Worm (Caenorhabditis elegans): Measurements from ENCODE around the gene C17B7.12.
"Not testable (repeated sequence)": the region's sequence is repeated elsewhere in the genome, so short reads cannot be mapped to it uniquely, and the experiment has no call there.

C17B7.12 gene

DNA sequence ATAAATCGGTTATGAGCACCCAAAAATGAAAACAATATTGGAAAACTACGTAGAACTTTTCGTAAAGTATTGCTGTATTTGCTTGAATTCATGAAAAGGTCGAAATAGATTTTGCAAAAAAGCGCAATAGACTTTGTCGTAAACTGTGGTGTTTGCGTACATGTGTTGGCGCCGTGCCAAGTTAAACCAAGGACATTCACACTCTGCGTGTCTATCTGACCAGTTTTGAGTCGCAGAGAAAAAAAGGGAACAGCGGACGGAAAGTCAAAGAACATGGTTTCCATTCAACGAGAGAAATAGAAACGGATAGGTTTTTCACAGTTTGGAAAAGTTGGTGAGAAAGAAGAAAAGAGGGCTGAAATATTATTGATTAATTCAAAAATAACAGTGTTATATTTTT, 38.0 kb downstream of the C17B7.12 start (continued):
- no peak for TF ChIP-seq nhr-42 (GFP tag; IDR thresholded peaks at IDR 0.05)
- no peak for TF ChIP-seq daf-12 (tag; optimal IDR thresholded peaks at IDR 0.05)
- peak; percentile 43 to 80 for TF ChIP-seq mdl-1 (tag; optimal IDR thresholded peaks at IDR 0.05)
- no peak for TF ChIP-seq R02D3.7 (tag; optimal IDR thresholded peaks at IDR 0.05)
- TF ChIP-seq duxl-1 (tag; optimal IDR thresholded peaks at IDR 0.05; ENCODE audit: poor library complexity) = peak; percentile 78
- TF ChIP-seq hlh-30 (tag; optimal IDR thresholded peaks at IDR 0.05; ENCODE audit: insufficient read depth) = peak; percentile 73
- TF ChIP-seq unc-130 (GFP tag; optimal IDR thresholded peaks at IDR 0.05) = no peak
- TF ChIP-seq cey-2 (tag; optimal IDR thresholded peaks at IDR 0.05; ENCODE audit: borderline replicate concordance, insufficient read depth) = peak; percentile 18
- TF ChIP-seq ceh-20 (GFP tag; IDR thresholded peaks at IDR 0.05) = peak; percentile 49; the same call in 1 of the 2 replicates
- no peak for TF ChIP-seq D1046.2 (GFP tag; IDR thresholded peaks at IDR 0.05)
- TF ChIP-seq dve-1 (tag; optimal IDR thresholded peaks at IDR 0.05; ENCODE audit: insufficient read depth) = no peak
- TF ChIP-seq ama-1 (optimal IDR thresholded peaks at IDR 0.05) = no peak
- peak; percentile 75 for TF ChIP-seq mes-2 (tag; optimal IDR thresholded peaks at IDR 0.05; ENCODE audit: poor library complexity, severe bottlenecking)
- TF ChIP-seq skn-1 (tag; optimal IDR thresholded peaks at IDR 0.05) = no peak
- no peak for TF ChIP-seq Y105C5A.15 (GFP tag; IDR thresholded peaks at IDR 0.05)
- peak; percentile 75 to 87 for TF ChIP-seq lsy-2 (tag; optimal IDR thresholded peaks at IDR 0.05)
- TF ChIP-seq zip-11 (GFP tag; IDR thresholded peaks at IDR 0.05) = no peak
- TF ChIP-seq nhr-25 (tag; optimal IDR thresholded peaks at IDR 0.05; ENCODE audit: borderline replicate concordance, insufficient read depth) = peak; percentile 91
- TF ChIP-seq pqm-1 (tag; optimal IDR thresholded peaks at IDR 0.05) = no peak
- TF ChIP-seq php-3 (GFP tag; IDR thresholded peaks at IDR 0.05) = no peak
- no peak for TF ChIP-seq arid-1 (GFP tag; conservative IDR thresholded peaks at IDR 0.05)
- TF ChIP-seq mep-1 (tag; optimal IDR thresholded peaks at IDR 0.05) = peak; percentile 85

DNA sequence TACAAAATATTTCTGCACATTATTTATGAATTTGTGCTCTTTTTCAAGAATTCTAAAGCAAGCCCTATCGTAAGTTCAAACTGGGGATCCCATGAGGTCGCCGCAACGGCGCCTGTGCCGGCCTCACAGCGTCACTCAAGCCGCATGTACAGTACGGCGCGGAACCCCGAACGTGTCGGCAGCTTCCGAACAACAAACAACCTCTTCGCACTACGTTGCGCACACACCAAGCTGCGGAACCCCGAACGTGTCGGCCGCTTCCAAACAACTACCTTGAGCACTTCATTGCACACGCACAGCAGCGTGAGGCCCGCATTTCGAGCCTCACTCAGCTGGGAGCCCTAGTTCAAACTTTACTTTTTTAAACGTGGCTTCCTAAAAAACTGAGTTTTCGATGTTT, 41.0 kb downstream of the C17B7.12 start:
- no peak for TF ChIP-seq unc-39 (tag; optimal IDR thresholded peaks at IDR 0.05)
- TF ChIP-seq egl-43 (GFP tag; IDR thresholded peaks at IDR 0.05) = 0 out of 2 replicates have a peak, but pooled peaks have one; percentile 4
- peak; percentile 72 for TF ChIP-seq set-16 (GFP tag; IDR thresholded peaks at IDR 0.05)

DNA sequence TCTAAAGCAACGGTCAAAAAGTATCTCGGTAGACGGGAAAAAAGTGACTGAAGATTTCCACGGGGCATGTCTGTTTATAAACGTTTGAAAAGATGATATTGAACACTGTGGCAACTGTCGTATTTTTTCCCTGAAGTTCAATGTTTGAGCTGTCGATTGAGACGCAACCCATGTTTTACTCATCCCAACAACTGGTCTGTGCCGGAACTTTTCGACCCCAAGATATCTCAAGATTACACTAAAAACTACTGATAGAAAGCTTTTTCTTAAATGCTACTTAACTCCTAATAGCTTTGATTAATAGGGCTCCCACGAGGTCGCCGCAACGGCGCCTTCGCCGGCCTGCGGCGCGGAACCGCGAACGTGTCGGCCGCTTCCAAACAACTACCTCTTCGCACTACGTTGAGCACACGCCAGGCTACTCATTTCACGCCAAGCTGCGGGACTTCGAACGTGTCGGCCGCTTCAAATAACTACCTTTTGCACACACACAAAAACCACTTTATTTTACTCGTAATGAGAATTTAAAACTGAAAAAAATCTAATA, 41.7 kb downstream of the C17B7.12 start, which contains the start of gene T20D4.15:
Gene T20D4.15 (minus strand): TSS at position 51 of the 547 bp plus-strand sequence.
- TF ChIP-seq dmd-6 (GFP tag; IDR thresholded peaks at IDR 0.05) = peak; percentile 15; the same call in 1 of the 2 replicates
- no peak for TF ChIP-seq lin-39 (tag; optimal IDR thresholded peaks at IDR 0.05)
- TF ChIP-seq set-16 (GFP tag; IDR thresholded peaks at IDR 0.05) = peak; percentile 60; the same call in 1 of the 2 replicates
- TF ChIP-seq ceh-20 (GFP tag; IDR thresholded peaks at IDR 0.05) = no peak
- TF ChIP-seq hlh-11 (tag; optimal IDR thresholded peaks at IDR 0.05) = peak; percentile 19
- TF ChIP-seq dmd-8 (GFP tag; IDR thresholded peaks at IDR 0.05) = no peak

DNA sequence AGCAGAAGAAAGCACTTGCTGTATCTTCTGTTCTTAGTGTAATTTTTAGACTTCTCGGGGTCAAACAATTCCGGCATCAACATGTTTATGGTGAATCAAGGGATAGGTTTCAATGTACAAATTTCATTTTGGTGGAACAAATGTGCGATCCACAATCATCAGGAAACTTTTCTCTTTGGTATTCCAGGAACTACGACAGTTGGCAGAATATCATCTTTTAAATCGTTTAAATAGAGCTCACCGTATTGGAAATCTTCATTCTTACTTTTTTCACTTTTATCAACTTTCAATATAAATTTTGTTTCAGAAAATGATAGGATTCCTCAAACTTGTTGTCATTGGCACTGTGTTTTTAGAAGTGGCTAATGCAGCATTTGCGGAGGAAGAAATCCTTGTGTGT, 43.7 kb downstream of the C17B7.12 start, which contains the start of gene T20D4.12:
Gene T20D4.12 (plus strand): TSS at position 301 of the 400 bp plus-strand sequence.
- TF ChIP-seq daf-16 (GFP tag; optimal IDR thresholded peaks at IDR 0.05) = peak in 1 of 2 experiments; percentile 79
- not testable (repeated sequence) for TF ChIP-seq daf-16 (tag; optimal IDR thresholded peaks at IDR 0.05)

DNA sequence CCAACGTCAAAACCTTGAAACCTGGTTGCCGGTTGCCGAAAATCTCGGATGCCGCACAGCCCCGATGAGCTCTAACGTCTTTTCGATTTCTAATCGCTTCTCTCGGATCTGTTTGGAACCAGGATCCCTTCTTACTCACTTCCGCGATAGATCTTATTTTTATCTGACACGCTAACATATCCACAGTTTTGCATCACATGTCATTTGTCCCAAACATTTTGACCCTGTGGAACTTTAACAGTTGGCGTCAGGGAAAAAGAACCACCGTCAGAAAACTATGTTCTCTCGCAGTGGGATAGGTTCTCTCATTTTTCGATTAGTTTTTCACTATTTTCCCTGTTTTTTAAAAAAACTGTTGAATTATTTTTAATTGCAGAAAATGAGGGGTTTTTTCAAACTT, 45.3 kb downstream of the C17B7.12 start, which contains the start of gene T20D4.11:
Gene T20D4.11 (plus strand): TSS at position 377 of the 400 bp plus-strand sequence.
- TF ChIP-seq hlh-11 (tag; optimal IDR thresholded peaks at IDR 0.05) = peak; percentile 28
- no peak for TF ChIP-seq ceh-32 (tag; optimal IDR thresholded peaks at IDR 0.05; ENCODE audit: poor library complexity)
- TF ChIP-seq daf-16 (GFP tag; optimal IDR thresholded peaks at IDR 0.05) = peak in 1 of 2 experiments; percentile 62
- no peak for TF ChIP-seq daf-16 (tag; optimal IDR thresholded peaks at IDR 0.05)
